Worm (Caenorhabditis elegans) whole organism, L4/young adult: ENCODE results near the gene arrd-19.

Source experiments
- dao-5 ChIP-seq: sonication (generic microtip); optimal IDR thresholded peaks from 2 replicates; lab custom pipeline; 2016; ENCODE audit warnings: missing genotype, missing genetic modification characterization, moderate library complexity, missing compliant biosample characterization
- him-1 ChIP-seq: sonication (generic microtip); optimal IDR thresholded peaks from 2 replicates; lab custom pipeline; 2016; ENCODE audit warnings: missing genotype, missing genetic modification reagents, missing genetic modification characterization, missing compliant biosample characterization

DNA sequence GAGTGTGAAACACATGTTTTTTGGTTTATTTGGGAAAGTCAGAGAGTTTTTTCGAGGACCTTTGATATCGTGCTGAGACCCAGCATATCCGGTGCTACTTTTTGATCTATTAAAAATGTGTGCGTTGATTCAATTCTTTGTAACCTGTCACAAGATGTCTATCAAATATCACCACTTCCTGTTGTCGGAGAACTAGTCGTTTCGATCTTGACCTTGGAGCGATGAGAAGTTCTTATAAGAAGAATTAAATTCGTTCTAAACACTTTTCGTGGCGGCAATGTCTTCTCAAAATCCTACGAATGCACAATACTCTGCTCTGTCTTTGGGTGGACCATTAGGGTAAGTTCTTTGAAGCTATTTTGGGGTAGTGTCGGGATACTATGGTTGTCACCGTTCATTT is 792 bp upstream of the arrd-19 start, which contains the start of gene F35F10.1:
- TF ChIP-seq dao-5 (tag; lab: Kevin White, UChicago) (no peak), him-1 (no peak)
